Fruit fly (Drosophila melanogaster) whole organism, adult: ENCODE results near the gene Fibp.
A peak's percentile ranks its signal among the peaks of the same experiment; 100 is the strongest.

Source experiments
- CG11617 ChIP-seq: fragments of 200-800 bp; sonication (Bioruptor generic); optimal IDR thresholded peaks from 2 replicates; lab custom pipeline; 2017; ENCODE audit warnings: mild to moderate bottlenecking, missing biosample characterization, missing genetic modification reagents, missing genetic modification characterization
- CG1620 ChIP-seq: fragments of 200-800 bp; sonication (Bioruptor generic); optimal IDR thresholded peaks from 2 replicates; lab custom pipeline; 2016; ENCODE audit warnings: missing biosample characterization, missing genetic modification characterization
- Clk ChIP-seq: fragments of 200-800 bp; sonication (Bioruptor generic); optimal IDR thresholded peaks from 2 replicates; lab custom pipeline; 2017; ENCODE audit warnings: missing biosample characterization, missing genetic modification characterization
- bab1 ChIP-seq: fragments of 200-800 bp; sonication (Bioruptor generic); optimal IDR thresholded peaks from 3 replicates; lab custom pipeline; 2019; ENCODE audit warnings: missing biosample characterization, mild to moderate bottlenecking, missing genetic modification characterization, moderate library complexity
- cic ChIP-seq: fragments of 200-800 bp; sonication (Bioruptor generic); optimal IDR thresholded peaks from 2 replicates; lab custom pipeline; 2017; ENCODE audit warnings: missing biosample characterization, mild to moderate bottlenecking, missing genetic modification characterization, moderate library complexity
- ovo ChIP-seq: fragments of 200-800 bp; sonication (Bioruptor generic); optimal IDR thresholded peaks from 2 replicates; lab custom pipeline; 2016; ENCODE audit warnings: missing biosample characterization, missing genetic modification characterization
- tj ChIP-seq: fragments of 200-800 bp; sonication (Bioruptor generic); optimal IDR thresholded peaks from 3 replicates; lab custom pipeline; 2017; ENCODE audit warnings: missing biosample characterization, mild to moderate bottlenecking, missing genetic modification characterization, moderate library complexity

DNA sequence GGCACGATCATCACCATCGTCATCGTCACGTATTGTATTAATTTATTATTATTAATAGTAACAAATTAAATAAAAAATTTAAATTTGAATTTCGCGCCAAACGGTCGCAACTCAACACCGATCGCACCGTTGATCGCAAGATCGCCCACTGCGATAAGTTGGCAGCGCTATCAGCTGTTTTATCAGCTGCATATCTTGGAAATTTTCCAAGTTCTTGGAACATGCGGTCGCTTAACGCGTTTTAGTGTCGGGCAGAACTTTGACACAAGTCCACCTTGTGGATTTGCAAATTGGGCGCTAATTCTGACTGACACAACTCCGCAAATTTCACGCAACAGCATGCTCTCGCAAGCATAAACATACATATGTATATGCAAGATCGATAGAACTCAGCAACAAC lies 43.4 kb upstream of the Fibp start:
- TF ChIP-seq CG11617 (GFP tag; lab: Kevin White, UChicago) (peak; percentile 58), CG1620 (GFP tag; lab: Kevin White, UChicago) (peak; percentile 4), bab1 (GFP tag; lab: Kevin White, UChicago) (peak; percentile 83), cic (GFP tag; lab: Kevin White, UChicago) (peak; percentile 25), ovo (GFP tag; lab: Kevin White, UChicago) (peak; percentile 65), Clk (no peak), tj (peak; percentile 73)
